Fruit fly (Drosophila melanogaster) whole organism, embryonic: Measurements from ENCODE around the gene ry.

Experiments
- Adf1 ChIP-seq: fragments of 200-800 bp; sonication (Bioruptor generic); IDR thresholded peaks from 2 replicates; pipeline ENCODE4 v1.3.6; 2022; ENCODE audit warnings: missing biosample characterization, missing genetic modification characterization
- C15 ChIP-seq: fragments of 200-800 bp; sonication (Bioruptor generic); IDR thresholded peaks from 3 replicates; pipeline ENCODE4 v1.3.6; 2022; ENCODE audit warnings: missing biosample characterization, missing genetic modification characterization
- CG10321 ChIP-seq: fragments of 200-800 bp; sonication (Bioruptor generic); IDR thresholded peaks from 2 replicates; pipeline ENCODE4 v1.3.6; 2022; ENCODE audit warnings: missing biosample characterization, missing genetic modification characterization
- CG10543 ChIP-seq: fragments of 200-800 bp; sonication (Bioruptor generic); optimal IDR thresholded peaks from 3 replicates; lab custom pipeline; 2017; ENCODE audit warnings: missing biosample characterization, mild to moderate bottlenecking, missing genetic modification characterization, moderate library complexity
- CG10979 ChIP-seq: fragments of 200-800 bp; sonication (Bioruptor generic); optimal IDR thresholded peaks from 2 replicates; lab custom pipeline; 2018; ENCODE audit warnings: missing biosample characterization, mild to moderate bottlenecking, missing genetic modification characterization, moderate library complexity
- CG12391 ChIP-seq: fragments of 200-800 bp; sonication (Bioruptor generic); optimal IDR thresholded peaks from 3 replicates; lab custom pipeline; 2018; ENCODE audit warnings: missing biosample characterization, mild to moderate bottlenecking, missing genetic modification characterization, moderate library complexity
- CG13424 ChIP-seq: fragments of 200-800 bp; sonication (Bioruptor generic); optimal IDR thresholded peaks from 2 replicates; lab custom pipeline; 2019; ENCODE audit warnings: missing biosample characterization, mild to moderate bottlenecking, missing genetic modification characterization, moderate library complexity
- CG14965 ChIP-seq: fragments of 200-800 bp; sonication (Bioruptor generic); optimal IDR thresholded peaks from 2 replicates; lab custom pipeline; 2016; ENCODE audit warnings: missing biosample characterization, missing genetic modification characterization, borderline replicate concordance
- CG15073 ChIP-seq: fragments of 200-800 bp; sonication (Bioruptor generic); optimal IDR thresholded peaks from 2 replicates; lab custom pipeline; 2016; ENCODE audit warnings: missing biosample characterization, missing genetic modification characterization
- CG17385 ChIP-seq: fragments of 200-800 bp; sonication (Bioruptor generic); optimal IDR thresholded peaks from 3 replicates; lab custom pipeline; 2018; ENCODE audit warnings: missing biosample characterization, mild to moderate bottlenecking, missing genetic modification characterization
- CG17612 ChIP-seq: fragments of 200-800 bp; sonication (Bioruptor generic); IDR thresholded peaks from 2 replicates; pipeline ENCODE4 v1.3.6; 2022; ENCODE audit warnings: missing biosample characterization, missing genetic modification characterization
- CG18011 ChIP-seq: fragments of 200-800 bp; sonication (Bioruptor generic); optimal IDR thresholded peaks from 2 replicates; lab custom pipeline; 2017; ENCODE audit warnings: missing biosample characterization, missing genetic modification characterization, mild to moderate bottlenecking, moderate library complexity, missing genotype
- CG1832 ChIP-seq: fragments of 200-800 bp; sonication (Bioruptor generic); optimal IDR thresholded peaks from 2 replicates; lab custom pipeline; 2017; ENCODE audit warnings: missing biosample characterization, mild to moderate bottlenecking, missing genetic modification characterization, inconsistent platforms
- CG18619 ChIP-seq: fragments of 200-800 bp; sonication (Bioruptor generic); optimal IDR thresholded peaks from 3 replicates; lab custom pipeline; 2017; ENCODE audit warnings: missing biosample characterization, mild to moderate bottlenecking, missing genetic modification characterization
- CG2712 ChIP-seq: fragments of 200-800 bp; optimal IDR thresholded peaks from 3 replicates; lab custom pipeline; 2019; ENCODE audit warnings: missing biosample characterization, mild to moderate bottlenecking, missing genetic modification characterization, moderate library complexity
- CG31224 ChIP-seq: fragments of 200-800 bp; sonication (Bioruptor generic); IDR thresholded peaks from 2 replicates; pipeline ENCODE4 v1.3.6; 2022; ENCODE audit warnings: missing biosample characterization, missing genetic modification characterization
- CG3847 ChIP-seq: fragments of 200-800 bp; sonication (Bioruptor generic); IDR thresholded peaks from 2 replicates; pipeline ENCODE4 v1.3.6; 2022; ENCODE audit warnings: missing biosample characterization, missing genetic modification characterization
- CG6254 ChIP-seq: fragments of 200-800 bp; sonication (Bioruptor generic); optimal IDR thresholded peaks from 3 replicates; lab custom pipeline; 2017; ENCODE audit warnings: mild to moderate bottlenecking, missing biosample characterization, missing genetic modification reagents, missing genetic modification characterization
- CG6272 ChIP-seq: fragments of 200-800 bp; sonication (Bioruptor generic); IDR thresholded peaks from 2 replicates; pipeline ENCODE4 v1.3.6; 2022; ENCODE audit warnings: missing biosample characterization, missing genetic modification characterization
- CG6791 ChIP-seq: fragments of 200-800 bp; sonication (Bioruptor generic); IDR thresholded peaks from 3 replicates; pipeline ENCODE4 v1.3.6; 2022; ENCODE audit warnings: missing biosample characterization, missing genetic modification characterization; ENCODE audit not compliant: partially characterized antibody
- CG7839 ChIP-seq: fragments of 200-800 bp; sonication (Bioruptor generic); optimal IDR thresholded peaks from 3 replicates; lab custom pipeline; 2018; ENCODE audit warnings: missing biosample characterization, mild to moderate bottlenecking, missing genetic modification characterization, moderate library complexity
- CG9727 ChIP-seq: fragments of 200-800 bp; sonication (Bioruptor generic); optimal IDR thresholded peaks from 3 replicates; lab custom pipeline; 2017; ENCODE audit warnings: missing biosample characterization, mild to moderate bottlenecking, missing genetic modification characterization
- CHES-1-like ChIP-seq: fragments of 200-800 bp; sonication (Bioruptor generic); optimal IDR thresholded peaks from 2 replicates; lab custom pipeline; 2016; ENCODE audit warnings: missing biosample characterization, missing genetic modification characterization
- CTCF ChIP-seq: fragments of 200-800 bp; sonication (Bioruptor generic); optimal IDR thresholded peaks from 2 replicates; lab custom pipeline; 2017; ENCODE audit warnings: missing biosample characterization, mild to moderate bottlenecking, missing genetic modification characterization, moderate library complexity
- Camta ChIP-seq: fragments of 200-800 bp; sonication (Bioruptor generic); optimal IDR thresholded peaks from 2 replicates; lab custom pipeline; 2016; ENCODE audit warnings: missing biosample characterization, missing genetic modification characterization
- HHEX ChIP-seq: fragments of 200-800 bp; sonication (Bioruptor generic); optimal IDR thresholded peaks from 3 replicates; lab custom pipeline; 2017; ENCODE audit warnings: missing biosample characterization, mild to moderate bottlenecking, missing genetic modification characterization, missing genetic modification reagents
- Med ChIP-seq: fragments of 200-800 bp; sonication (Bioruptor generic); peaks from one replicate; lab custom pipeline; 2016; ENCODE audit warnings: missing biosample characterization, missing genetic modification characterization, mild to moderate bottlenecking, inconsistent platforms, moderate library complexity
- NFAT ChIP-seq: fragments of 200-800 bp; sonication (Bioruptor generic); IDR thresholded peaks from 2 replicates; pipeline ENCODE4 v1.3.6; 2022; ENCODE audit warnings: missing biosample characterization, missing genetic modification characterization
- Ptx1 ChIP-seq: fragments of 200-800 bp; sonication (Bioruptor generic); IDR thresholded peaks from 2 replicates; pipeline ENCODE4 v1.3.6; 2022; ENCODE audit warnings: missing biosample characterization, missing genetic modification characterization
- Sox100B ChIP-seq: fragments of 200-800 bp; sonication (Bioruptor generic); optimal IDR thresholded peaks from 3 replicates; lab custom pipeline; 2018; ENCODE audit warnings: missing biosample characterization, mild to moderate bottlenecking, missing genetic modification characterization
- Vsx1 ChIP-seq: fragments of 200-800 bp; sonication (Bioruptor generic); optimal IDR thresholded peaks from 2 replicates; lab custom pipeline; 2017; ENCODE audit warnings: missing biosample characterization, mild to moderate bottlenecking, missing genetic modification characterization, missing genetic modification reagents
- Xrp1 ChIP-seq: fragments of 200-800 bp; sonication (Bioruptor generic); IDR thresholded peaks from 2 replicates; pipeline ENCODE4 v1.3.6; 2022; ENCODE audit warnings: missing biosample characterization, missing genetic modification characterization
- ash1 ChIP-seq: fragments of 200-800 bp; sonication (Bioruptor generic); optimal IDR thresholded peaks from 2 replicates; lab custom pipeline; 2018; ENCODE audit warnings: missing biosample characterization, mild to moderate bottlenecking, missing genetic modification characterization
- cwo ChIP-seq: fragments of 200-800 bp; sonication (Bioruptor generic); optimal IDR thresholded peaks from 3 replicates; lab custom pipeline; 2017; ENCODE audit warnings: missing biosample characterization, missing genetic modification characterization, mild to moderate bottlenecking, moderate library complexity, missing genetic modification reagents
- dm ChIP-seq: fragments of 200-800 bp; sonication (Bioruptor generic); optimal IDR thresholded peaks from 3 replicates; lab custom pipeline; 2016; ENCODE audit warnings: missing biosample characterization, missing genetic modification characterization
- exex ChIP-seq: fragments of 200-800 bp; sonication (Bioruptor generic); optimal IDR thresholded peaks from 4 replicates; lab custom pipeline; 2018; ENCODE audit warnings: missing biosample characterization, mild to moderate bottlenecking, missing genetic modification characterization, moderate library complexity
- fd64A ChIP-seq: fragments of 200-800 bp; sonication (Bioruptor generic); optimal IDR thresholded peaks from 3 replicates; lab custom pipeline; 2018; ENCODE audit warnings: missing biosample characterization, mild to moderate bottlenecking, missing genetic modification characterization
- gcm ChIP-seq: fragments of 200-800 bp; sonication (Bioruptor generic); optimal IDR thresholded peaks from 2 replicates; lab custom pipeline; 2019; ENCODE audit warnings: missing biosample characterization, mild to moderate bottlenecking, missing genetic modification characterization, moderate library complexity
- h ChIP-seq: fragments of >200 bp; optimal IDR thresholded peaks from 2 replicates; lab custom pipeline; 2017
- ham ChIP-seq: fragments of 200-800 bp; sonication (Bioruptor generic); IDR thresholded peaks from 2 replicates; pipeline ENCODE4 v1.3.6; 2022; ENCODE audit warnings: missing biosample characterization, missing genetic modification characterization
- klu ChIP-seq: fragments of 200-800 bp; sonication (Bioruptor generic); IDR thresholded peaks from 2 replicates; pipeline ENCODE4 v1.3.6; 2022; ENCODE audit warnings: missing biosample characterization, missing genetic modification characterization
- lmd ChIP-seq: fragments of 200-800 bp; sonication (Bioruptor generic); IDR thresholded peaks from 2 replicates; pipeline ENCODE4 v1.3.6; 2022; ENCODE audit warnings: missing biosample characterization, missing genetic modification characterization
- nerfin-2 ChIP-seq: fragments of 200-800 bp; sonication (Bioruptor generic); IDR thresholded peaks from 2 replicates; pipeline ENCODE4 v1.3.6; 2022; ENCODE audit warnings: missing biosample characterization, missing genetic modification characterization; ENCODE audit not compliant: partially characterized antibody
- slou ChIP-seq: fragments of 200-800 bp; sonication (Bioruptor generic); optimal IDR thresholded peaks from 3 replicates; lab custom pipeline; 2016; ENCODE audit warnings: missing biosample characterization, missing genetic modification characterization
- trem ChIP-seq: fragments of 200-800 bp; optimal IDR thresholded peaks from 3 replicates; lab custom pipeline; 2019; ENCODE audit warnings: missing biosample characterization, mild to moderate bottlenecking, missing genetic modification characterization, moderate library complexity
- twi ChIP-seq: fragments of 200-800 bp; optimal IDR thresholded peaks from 2 replicates; lab custom pipeline; 2019; ENCODE audit warnings: missing biosample characterization, mild to moderate bottlenecking, missing genetic modification characterization, moderate library complexity
- usp ChIP-seq: fragments of >200 bp; optimal IDR thresholded peaks from 2 replicates; lab custom pipeline; 2017; ENCODE audit warnings: missing biosample characterization, missing genetic modification characterization
- zen2 ChIP-seq: fragments of 200-800 bp; sonication (Bioruptor generic); IDR thresholded peaks from 3 replicates; pipeline ENCODE4 v1.3.6; 2022; ENCODE audit warnings: missing biosample characterization, missing genetic modification characterization; ENCODE audit not compliant: partially characterized antibody
- zfh1 ChIP-seq: fragments of 200-800 bp; sonication (Bioruptor generic); IDR thresholded peaks from 3 replicates; pipeline ENCODE4 v1.3.6; 2022; ENCODE audit warnings: missing biosample characterization, missing genetic modification characterization

Gene ry

dm6 chr3R:13063746-13064592 is 31.6 kb downstream of the ry start (continued):
- TF ChIP-seq CG17385 (GFP tag; lab: Kevin White, UChicago) (peak; percentile 95), CG6791 (GFP tag; lab: Robert Waterston, UW) (0 out of 3 replicates have a peak, but pooled peaks have one; percentile 49), CG18011 (GFP tag; lab: Kevin White, UChicago) (no peak), Camta (GFP tag; lab: Kevin White, UChicago) (no peak), CG13424 (tag; lab: Kevin White, UChicago) (peak; percentile 3), Vsx1 (GFP tag; lab: Kevin White, UChicago) (no peak), nerfin-2 (no peak), CG9727 (peak; percentile 48), h (no peak), Med (GFP tag; lab: Kevin White, UChicago) (peak; percentile 83), CG10543 (GFP tag; lab: Kevin White, UChicago) (peak; percentile 53), CG14965 (GFP tag; lab: Kevin White, UChicago) (no peak), CG6272 (GFP tag; lab: Robert Waterston, UW) (no peak), CTCF (GFP tag; lab: Kevin White, UChicago) (no peak), fd64A (GFP tag; lab: Kevin White, UChicago) (no peak), cwo (no peak), ham (GFP tag; lab: Robert Waterston, UW) (no peak), trem (tag; lab: Kevin White, UChicago) (no peak), dm (GFP tag; lab: Kevin White, UChicago) (no peak), slou (GFP tag; lab: Kevin White, UChicago) (no peak), usp (GFP tag; lab: Kevin White, UChicago) (no peak), exex (tag; lab: Kevin White, UChicago) (no peak), HHEX (GFP tag; lab: Kevin White, UChicago) (no peak), Xrp1 (GFP tag; lab: Robert Waterston, UW) (no peak), NFAT (GFP tag; lab: Robert Waterston, UW) (no peak), Adf1 (GFP tag; lab: Robert Waterston, UW) (peak; percentile 60), CG1832 (peak; percentile 91), twi (tag; lab: Kevin White, UChicago) (peak; percentile 50), CG7839 (peak; percentile 7), CG15073 (GFP tag; lab: Kevin White, UChicago) (no peak), CG12391 (tag; lab: Kevin White, UChicago) (no peak), CG2712 (tag; lab: Kevin White, UChicago) (peak; percentile 29), zfh1 (GFP tag; lab: Robert Waterston, UW) (0 out of 3 replicates have a peak, but pooled peaks have one; percentile 33), CG17612 (GFP tag; lab: Robert Waterston, UW) (no peak), CG10979 (peak; percentile 26), zen2 (no peak), lmd (GFP tag; lab: Robert Waterston, UW) (no peak; the same call in 1 of the 2 replicates), CG31224 (GFP tag; lab: Robert Waterston, UW) (no peak), ash1 (GFP tag; lab: Kevin White, UChicago) (no peak), gcm (GFP tag; lab: Kevin White, UChicago) (peak; percentile 7), C15 (no peak), Ptx1 (no peak), Sox100B (GFP tag; lab: Kevin White, UChicago) (no peak), CHES-1-like (GFP tag; lab: Kevin White, UChicago) (no peak), CG10321 (GFP tag; lab: Robert Waterston, UW) (no peak), CG6254 (GFP tag; lab: Kevin White, UChicago) (no peak), CG3847 (GFP tag; lab: Robert Waterston, UW) (no peak), CG18619 (GFP tag; lab: Kevin White, UChicago) (no peak), klu (GFP tag; lab: Robert Waterston, UW) (peak; percentile 30; the same call in 1 of the 2 replicates)
